Worm (Caenorhabditis elegans) whole organism, L4 larva: Measurements from ENCODE around the gene C16D2.1.
"Not testable (repeated sequence)": the region's sequence is repeated elsewhere in the genome, so short reads cannot be mapped to it uniquely, and the experiment has no call there.

Experiments
- D1046.2 ChIP-seq: fragments of 200-800 bp; sonication (Bioruptor generic); IDR thresholded peaks from 2 replicates; pipeline ENCODE4 v1.3.6; 2022; ENCODE audit warnings: missing genetic modification characterization, missing compliant biosample characterization
- F26F4.8 ChIP-seq: fragments of 200-800 bp; sonication (Bioruptor generic); conservative IDR thresholded peaks from 2 replicates; pipeline ENCODE4 v1.3.6; 2022; ENCODE audit warnings: missing genetic modification characterization, missing compliant biosample characterization
- F44E2.7 ChIP-seq: fragments of 200-800 bp; sonication (Bioruptor generic); IDR thresholded peaks from 2 replicates; pipeline ENCODE4 v2.1.2; 2022; ENCODE audit warnings: missing genetic modification characterization, missing compliant biosample characterization
- T26A8.4 ChIP-seq: fragments of 200-800 bp; sonication (Bioruptor generic); IDR thresholded peaks from 2 replicates; pipeline ENCODE4 v1.3.6; 2022; ENCODE audit warnings: missing genetic modification characterization, missing compliant biosample characterization
- Y105C5A.15 ChIP-seq: fragments of 200-800 bp; sonication (Bioruptor generic); IDR thresholded peaks from 2 replicates; pipeline ENCODE4 v1.3.6; 2022; ENCODE audit warnings: missing genetic modification characterization, missing compliant biosample characterization
- Y48G9A.11 ChIP-seq: fragments of 200-800 bp; sonication (Bioruptor generic); IDR thresholded peaks from 2 replicates; pipeline ENCODE4 v1.3.6; 2022; ENCODE audit warnings: missing genetic modification reagents, missing genetic modification characterization, missing compliant biosample characterization
- Y75B8A.6 ChIP-seq: fragments of 200-800 bp; sonication (Bioruptor generic); IDR thresholded peaks from 2 replicates; pipeline ENCODE4 v1.3.6; 2022; ENCODE audit warnings: missing genetic modification reagents, missing genetic modification characterization, missing compliant biosample characterization
- ZK337.2 ChIP-seq: fragments of 200-800 bp; sonication (Bioruptor generic); IDR thresholded peaks from 2 replicates; pipeline ENCODE4 v1.3.6; 2022; ENCODE audit warnings: missing genetic modification reagents, missing genetic modification characterization, missing compliant biosample characterization
- aha-1 ChIP-seq: fragments of 150-350 bp; peaks from one replicate; lab custom pipeline; 2014; ENCODE audit warnings: missing biosample characterization, missing genetic modification characterization
- arid-1 ChIP-seq: fragments of 200-800 bp; sonication (Bioruptor generic); conservative IDR thresholded peaks from 2 replicates; pipeline ENCODE4 v1.3.6; 2022; ENCODE audit warnings: missing genetic modification reagents, missing genetic modification characterization, missing compliant biosample characterization
- ceh-20 ChIP-seq: fragments of 200-800 bp; sonication (Bioruptor generic); IDR thresholded peaks from 2 replicates; pipeline ENCODE4 v1.3.6; 2022; ENCODE audit warnings: missing genetic modification reagents, missing genetic modification characterization, missing compliant biosample characterization
- ceh-44 ChIP-seq: fragments of 200-800 bp; sonication (Bioruptor generic); IDR thresholded peaks from 2 replicates; pipeline ENCODE4 v1.3.6; 2022; ENCODE audit warnings: missing genetic modification reagents, missing genetic modification characterization, missing compliant biosample characterization
- dmd-6 ChIP-seq: fragments of 200-800 bp; sonication (Bioruptor generic); IDR thresholded peaks from 2 replicates; pipeline ENCODE4 v1.3.6; 2022; ENCODE audit warnings: missing genetic modification reagents, missing genetic modification characterization, missing compliant biosample characterization
- dmd-8 ChIP-seq: fragments of 200-800 bp; sonication (Bioruptor generic); IDR thresholded peaks from 2 replicates; pipeline ENCODE4 v1.3.6; 2022; ENCODE audit warnings: missing genetic modification characterization, missing compliant biosample characterization
- dmd-9 ChIP-seq: fragments of 200-800 bp; sonication (Bioruptor generic); IDR thresholded peaks from 2 replicates; pipeline ENCODE4 v1.3.6; 2022; ENCODE audit warnings: missing genetic modification reagents, missing genetic modification characterization, missing compliant biosample characterization
- duxl-1 ChIP-seq: sonication (generic microtip); optimal IDR thresholded peaks from 2 replicates; lab custom pipeline; 2016; ENCODE audit warnings: mild to moderate bottlenecking, missing genetic modification characterization, moderate library complexity, missing compliant biosample characterization; ENCODE audit not compliant: poor library complexity
- egl-43 ChIP-seq: fragments of 200-800 bp; sonication (Bioruptor generic); IDR thresholded peaks from 2 replicates; pipeline ENCODE4 v1.3.6; 2022; ENCODE audit warnings: missing genetic modification reagents, missing genetic modification characterization, missing compliant biosample characterization
- hmg-1.1 ChIP-seq: fragments of 200-800 bp; sonication (Bioruptor generic); IDR thresholded peaks from 2 replicates; pipeline ENCODE4 v1.3.6; 2022; ENCODE audit warnings: missing genetic modification reagents, missing genetic modification characterization, missing compliant biosample characterization
- lim-7 ChIP-seq: fragments of 200-800 bp; sonication (Bioruptor generic); IDR thresholded peaks from 2 replicates; pipeline ENCODE4 v1.3.6; 2022; ENCODE audit warnings: missing genetic modification characterization, missing compliant biosample characterization
- lin-1 ChIP-seq: fragments of 200-800 bp; sonication (Bioruptor generic); IDR thresholded peaks from 2 replicates; pipeline ENCODE4 v1.3.6; 2022; ENCODE audit warnings: missing genetic modification reagents, missing genetic modification characterization, missing compliant biosample characterization
- lin-29 ChIP-seq: fragments of 200-800 bp; sonication (Bioruptor generic); IDR thresholded peaks from 2 replicates; pipeline ENCODE4 v1.3.6; 2022; ENCODE audit warnings: missing genetic modification reagents, missing genetic modification characterization, missing compliant biosample characterization
- lin-38 ChIP-seq: fragments of 200-800 bp; sonication (Bioruptor generic); IDR thresholded peaks from 2 replicates; pipeline ENCODE4 v1.3.6; 2022; ENCODE audit warnings: missing genetic modification reagents, missing genetic modification characterization, missing compliant biosample characterization
- madf-5 ChIP-seq, 2 experiments: fragments of 200-800 bp; sonication (Bioruptor generic); IDR thresholded peaks; 2 replicates each; pipeline ENCODE4 v1.3.6; 2022; ENCODE audit warnings: missing compliant biosample characterization in 2 of 2, missing genetic modification characterization in 2 of 2
- madf-9 ChIP-seq: fragments of 200-800 bp; sonication (Bioruptor generic); conservative IDR thresholded peaks from 2 replicates; pipeline ENCODE4 v1.3.6; 2022; ENCODE audit warnings: missing genetic modification reagents, missing genetic modification characterization, missing compliant biosample characterization
- mdt-29 ChIP-seq: fragments of 200-800 bp; sonication (Bioruptor generic); IDR thresholded peaks from 2 replicates; pipeline ENCODE4 v1.3.6; 2022; ENCODE audit warnings: missing genetic modification reagents, missing genetic modification characterization, missing compliant biosample characterization
- mxl-2 ChIP-seq: fragments of 200-800 bp; sonication (Bioruptor generic); conservative IDR thresholded peaks from 2 replicates; pipeline ENCODE4 v1.3.6; 2022; ENCODE audit warnings: missing genetic modification reagents, missing genetic modification characterization, missing compliant biosample characterization
- nhr-41 ChIP-seq: fragments of 200-800 bp; sonication (Bioruptor generic); IDR thresholded peaks from 2 replicates; pipeline ENCODE4 v1.3.6; 2022; ENCODE audit warnings: missing genetic modification reagents, missing genetic modification characterization, missing compliant biosample characterization
- nhr-42 ChIP-seq: fragments of 200-800 bp; sonication (Bioruptor generic); IDR thresholded peaks from 2 replicates; pipeline ENCODE4 v1.3.6; 2022; ENCODE audit warnings: missing genetic modification characterization, missing compliant biosample characterization
- pha-4 ChIP-seq, 2 experiments: fragments of 150-350 bp in 1 of 2; fragments of 200-800 bp in 1 of 2; sonication (Bioruptor generic) in 1 of 2; IDR thresholded peaks in 1 of 2; optimal IDR thresholded peaks in 1 of 2; 2 replicates each; pipeline versions ENCODE4 v1.3.6 to Lab custom; 2014 to 2022; ENCODE audit warnings: missing genetic modification characterization in 2 of 2, missing genetic modification reagents in 2 of 2, missing biosample characterization in 1 of 2, missing compliant biosample characterization in 1 of 2
- php-3 ChIP-seq: fragments of 200-800 bp; sonication (Bioruptor generic); IDR thresholded peaks from 2 replicates; pipeline ENCODE4 v1.3.6; 2022; ENCODE audit warnings: missing genetic modification reagents, missing genetic modification characterization, missing compliant biosample characterization
- saeg-2 ChIP-seq: fragments of 200-800 bp; sonication (Bioruptor generic); IDR thresholded peaks from 2 replicates; pipeline ENCODE4 v1.3.6; 2022; ENCODE audit warnings: missing genetic modification reagents, missing genetic modification characterization, missing compliant biosample characterization
- set-16 ChIP-seq: fragments of 200-800 bp; sonication (Bioruptor generic); IDR thresholded peaks from 2 replicates; pipeline ENCODE4 v1.3.6; 2022; ENCODE audit warnings: missing genetic modification reagents, missing genetic modification characterization, missing compliant biosample characterization
- snpc-1.2 ChIP-seq: fragments of 200-800 bp; sonication (Bioruptor generic); IDR thresholded peaks from 2 replicates; pipeline ENCODE4 v1.3.6; 2022; ENCODE audit warnings: missing genetic modification reagents, missing genetic modification characterization, missing compliant biosample characterization
- tra-1 ChIP-seq: fragments of 200-800 bp; sonication (Bioruptor generic); IDR thresholded peaks from 2 replicates; pipeline ENCODE4 v1.3.6; 2022; ENCODE audit warnings: missing genetic modification reagents, missing genetic modification characterization, missing compliant biosample characterization
- vab-7 ChIP-seq: fragments of 200-800 bp; sonication (Bioruptor generic); IDR thresholded peaks from 2 replicates; pipeline ENCODE4 v1.3.6; 2022; ENCODE audit warnings: missing genetic modification reagents, missing genetic modification characterization, missing compliant biosample characterization
- zfp-3 ChIP-seq: fragments of 200-800 bp; sonication (Bioruptor generic); conservative IDR thresholded peaks from 2 replicates; pipeline ENCODE4 v1.3.6; 2022; ENCODE audit warnings: missing genetic modification reagents, missing genetic modification characterization, missing compliant biosample characterization

C16D2.1 gene

DNA sequence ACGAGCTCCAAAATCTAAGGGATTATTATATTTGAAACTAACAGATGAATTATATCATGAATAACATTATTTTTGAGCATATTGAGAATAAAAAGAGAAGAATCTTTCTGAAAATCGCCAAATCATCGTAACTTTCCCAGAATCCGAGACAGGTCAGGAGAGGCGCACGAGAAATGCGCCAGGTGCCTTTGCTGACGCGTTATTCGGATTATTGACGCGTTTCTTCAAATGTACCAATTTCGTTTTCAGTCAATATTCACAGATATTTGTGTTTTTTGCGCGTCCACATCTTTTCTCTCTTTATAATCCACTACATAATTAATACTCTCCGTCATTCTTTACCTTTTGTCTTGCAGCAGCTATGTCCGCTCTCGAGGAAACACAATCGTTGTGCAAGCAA is 32.4 kb upstream of the C16D2.1 start, which contains the start of gene T24H10.1 (continued):
- no peak for TF ChIP-seq zfp-3
- no peak for TF ChIP-seq nhr-41 (GFP tag; lab: Robert Waterston, UW)

DNA sequence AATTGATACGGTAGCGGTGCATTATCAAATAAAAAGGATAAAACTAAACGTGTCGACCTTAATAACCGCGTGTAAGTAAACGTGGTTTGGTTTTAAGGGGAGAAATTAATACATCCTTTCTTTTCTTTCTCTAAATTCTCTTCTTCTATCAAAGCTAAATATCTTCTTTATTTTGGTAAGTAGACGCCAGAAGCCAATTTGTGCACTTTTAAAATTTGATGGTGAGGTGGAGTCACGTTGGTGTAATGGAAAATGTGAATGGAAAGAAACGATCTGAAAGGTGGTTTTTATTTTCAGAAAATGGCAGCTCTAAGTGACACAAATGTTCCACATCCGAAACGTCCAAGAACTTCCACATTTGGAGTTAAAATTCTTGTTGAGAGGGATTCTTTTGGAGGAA is 30.7 kb upstream of the C16D2.1 start, which contains the start of gene T24H10.5:
Gene T24H10.5, plus strand, starts transcription at position 301 of the 400 bp plus-strand sequence.
- TF ChIP-seq aha-1 (tag; lab: Kevin White, UChicago), result peak; percentile 40
- no peak for TF ChIP-seq duxl-1 (tag; lab: Kevin White, UChicago)
- TF ChIP-seq, all 104 proteins: peak for 1

DNA sequence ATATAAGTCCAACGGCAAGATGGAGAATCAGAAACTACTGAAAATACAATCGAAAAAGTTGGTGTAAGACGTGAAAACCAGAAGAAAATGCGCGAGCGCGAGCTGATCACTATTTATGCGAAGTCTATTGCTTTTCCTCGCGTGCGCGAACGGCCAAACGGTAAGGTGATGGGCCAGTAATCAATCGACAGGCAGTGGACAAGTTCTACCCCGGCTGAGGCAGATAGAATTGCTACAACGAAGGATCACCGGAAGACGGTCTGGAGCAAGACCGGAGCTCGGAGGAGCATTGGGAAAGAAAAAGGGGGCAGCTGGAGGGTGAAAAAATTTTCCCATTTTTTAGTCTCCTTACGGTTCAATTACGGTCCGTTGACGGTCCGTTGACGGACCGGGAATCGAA is 28.8 kb upstream of the C16D2.1 start:
- peak; percentile 78 for TF ChIP-seq nhr-42 (GFP tag; lab: Robert Waterston, UW)
- TF ChIP-seq madf-5 (GFP tag; IDR thresholded peaks at IDR 0.05; lab: Robert Waterston, UW), result peak; percentile 61 to 77; a peak in 2 of 4 replicates
- peak; percentile 37 for TF ChIP-seq dmd-6 (GFP tag; lab: Robert Waterston, UW)
- peak; percentile 87 for TF ChIP-seq lin-1 (GFP tag; lab: Robert Waterston, UW)
- 0 out of 2 replicates have a peak, but pooled peaks have one; percentile 41 for TF ChIP-seq ZK337.2 (GFP tag; lab: Robert Waterston, UW)
- TF ChIP-seq mdt-29 (GFP tag; lab: Robert Waterston, UW), result peak; percentile 53; the same call in 1 of the 2 replicates
- TF ChIP-seq Y75B8A.6 (GFP tag; lab: Robert Waterston, UW), result 0 out of 2 replicates have a peak, but pooled peaks have one; percentile 38
- peak; percentile 91 for TF ChIP-seq arid-1 (GFP tag; lab: Robert Waterston, UW)
- peak; percentile 96 for TF ChIP-seq egl-43 (GFP tag; lab: Robert Waterston, UW)
- TF ChIP-seq Y48G9A.11, result peak; percentile 85
- peak; percentile 84 for TF ChIP-seq lin-38 (GFP tag; lab: Robert Waterston, UW)
- TF ChIP-seq set-16 (GFP tag; lab: Robert Waterston, UW), result peak; percentile 74
- peak; percentile 92 for TF ChIP-seq lim-7
- peak; percentile 74 for TF ChIP-seq nhr-41 (GFP tag; lab: Robert Waterston, UW)
- TF ChIP-seq tra-1 (GFP tag; lab: Robert Waterston, UW), result peak; percentile 85; the same call in 1 of the 2 replicates
- peak; percentile 86 for TF ChIP-seq D1046.2 (GFP tag; lab: Robert Waterston, UW)
- peak; percentile 69; the same call in 1 of the 2 replicates for TF ChIP-seq Y105C5A.15 (GFP tag; lab: Robert Waterston, UW)
- peak; percentile 82 for TF ChIP-seq T26A8.4 (GFP tag; lab: Robert Waterston, UW)
- TF ChIP-seq vab-7, result peak; percentile 81
- TF ChIP-seq php-3 (GFP tag; lab: Robert Waterston, UW), result peak; percentile 75
- peak; percentile 72 for TF ChIP-seq dmd-9 (GFP tag; lab: Robert Waterston, UW)
- peak; percentile 93 for TF ChIP-seq F44E2.7 (GFP tag; lab: Robert Waterston, UW)
- peak; percentile 20; the same call in 1 of the 2 replicates for TF ChIP-seq hmg-1.1 (GFP tag; lab: Robert Waterston, UW)
- TF ChIP-seq pha-4 (GFP tag; IDR thresholded peaks at IDR 0.05; lab: Robert Waterston, UW), result peak; percentile 89
- TF ChIP-seq pha-4 (tag; optimal IDR thresholded peaks at IDR 0.05; lab: Kevin White, UChicago), result not testable (repeated sequence)
- TF ChIP-seq saeg-2 (GFP tag; lab: Robert Waterston, UW), result 0 out of 2 replicates have a peak, but pooled peaks have one; percentile 54
- peak; percentile 60; the same call in 1 of the 2 replicates for TF ChIP-seq ceh-44 (GFP tag; lab: Robert Waterston, UW)
- TF ChIP-seq lin-29 (GFP tag; lab: Robert Waterston, UW), result 0 out of 2 replicates have a peak, but pooled peaks have one; percentile 42
- TF ChIP-seq mxl-2, result 0 out of 2 replicates have a peak, but pooled peaks have one; percentile 17
- TF ChIP-seq ceh-20, result peak; percentile 36; the same call in 1 of the 2 replicates
- TF ChIP-seq madf-9 (GFP tag; lab: Robert Waterston, UW), result peak; percentile 69
- 0 out of 2 replicates have a peak, but pooled peaks have one; percentile 29 for TF ChIP-seq zfp-3
- peak; percentile 97 for TF ChIP-seq dmd-8 (GFP tag; lab: Robert Waterston, UW)
- TF ChIP-seq snpc-1.2 (GFP tag; lab: Robert Waterston, UW), result peak; percentile 91
- peak; percentile 89 for TF ChIP-seq F26F4.8
